Worm (Caenorhabditis elegans) whole organism, L4 larva: ENCODE measurements around the gene F35H8.12.

Experiments
- F10B5.3 ChIP-seq: sonication (generic microtip); optimal IDR thresholded peaks from 2 replicates; lab custom pipeline; 2016; ENCODE audit warnings: mild to moderate bottlenecking, missing genetic modification characterization, missing compliant biosample characterization
- F26F4.8 ChIP-seq: fragments of 200-800 bp; sonication (Bioruptor generic); conservative IDR thresholded peaks from 2 replicates; pipeline ENCODE4 v1.3.6; 2022; ENCODE audit warnings: missing genetic modification characterization, missing compliant biosample characterization
- F44E2.7 ChIP-seq: fragments of 200-800 bp; sonication (Bioruptor generic); IDR thresholded peaks from 2 replicates; pipeline ENCODE4 v2.1.2; 2022; ENCODE audit warnings: missing genetic modification characterization, missing compliant biosample characterization
- F49E8.2 ChIP-seq: sonication (generic microtip); optimal IDR thresholded peaks from 2 replicates; lab custom pipeline; 2016; ENCODE audit warnings: missing compliant biosample characterization, mild to moderate bottlenecking, missing genetic modification characterization, borderline replicate concordance
- R02D3.7 ChIP-seq: fragments of 150-350 bp; sonication (generic microtip); optimal IDR thresholded peaks from 3 replicates; lab custom pipeline; 2014; ENCODE audit warnings: missing biosample characterization, missing genetic modification characterization
- T26A8.4 ChIP-seq: fragments of 200-800 bp; sonication (Bioruptor generic); IDR thresholded peaks from 2 replicates; pipeline ENCODE4 v1.3.6; 2022; ENCODE audit warnings: missing genetic modification characterization, missing compliant biosample characterization
- ZK337.2 ChIP-seq: fragments of 200-800 bp; sonication (Bioruptor generic); IDR thresholded peaks from 2 replicates; pipeline ENCODE4 v1.3.6; 2022; ENCODE audit warnings: missing genetic modification reagents, missing genetic modification characterization, missing compliant biosample characterization
- ZK546.5 ChIP-seq, 2 experiments: sonication (generic microtip); optimal IDR thresholded peaks; 2 replicates each; lab custom pipeline; 2017; ENCODE audit warnings: missing biosample characterization in 2 of 2, missing genetic modification characterization in 2 of 2
- aly-2 ChIP-seq: sonication (generic microtip); optimal IDR thresholded peaks from 2 replicates; lab custom pipeline; 2018; ENCODE audit warnings: missing biosample characterization, missing genetic modification characterization
- attf-4 ChIP-seq: sonication (generic microtip); optimal IDR thresholded peaks from 3 replicates; lab custom pipeline; 2017; ENCODE audit warnings: missing biosample characterization, missing genetic modification characterization
- ceh-62 ChIP-seq: sonication (generic microtip); optimal IDR thresholded peaks from 2 replicates; lab custom pipeline; 2017; ENCODE audit warnings: missing biosample characterization, missing genetic modification characterization
- ctbp-1 ChIP-seq: fragments of 200-800 bp; sonication (Bioruptor generic); IDR thresholded peaks from 2 replicates; pipeline ENCODE4 v1.3.6; 2022; ENCODE audit warnings: missing genetic modification reagents, missing genetic modification characterization, missing compliant biosample characterization
- dmd-8 ChIP-seq: fragments of 200-800 bp; sonication (Bioruptor generic); IDR thresholded peaks from 2 replicates; pipeline ENCODE4 v1.3.6; 2022; ENCODE audit warnings: missing genetic modification characterization, missing compliant biosample characterization
- dmd-9 ChIP-seq: fragments of 200-800 bp; sonication (Bioruptor generic); IDR thresholded peaks from 2 replicates; pipeline ENCODE4 v1.3.6; 2022; ENCODE audit warnings: missing genetic modification reagents, missing genetic modification characterization, missing compliant biosample characterization
- duxl-1 ChIP-seq: sonication (generic microtip); optimal IDR thresholded peaks from 2 replicates; lab custom pipeline; 2016; ENCODE audit warnings: mild to moderate bottlenecking, missing genetic modification characterization, moderate library complexity, missing compliant biosample characterization; ENCODE audit not compliant: poor library complexity
- dve-1 ChIP-seq: sonication (generic microtip); optimal IDR thresholded peaks from 2 replicates; lab custom pipeline; 2017; ENCODE audit warnings: antibody characterized with exemption, mild to moderate bottlenecking, missing genetic modification characterization, missing compliant biosample characterization; ENCODE audit not compliant: insufficient read depth
- egl-27 ChIP-seq: sonication (generic microtip); optimal IDR thresholded peaks from 3 replicates; lab custom pipeline; 2017; ENCODE audit warnings: missing biosample characterization, missing genetic modification reagents, missing genetic modification characterization
- gei-8 ChIP-seq: fragments of 200-800 bp; sonication (Bioruptor generic); optimal IDR thresholded peaks from 2 replicates; lab custom pipeline; 2018; ENCODE audit warnings: mild to moderate bottlenecking, missing genetic modification characterization, missing compliant biosample characterization
- hif-1 ChIP-seq, 2 experiments: sonication (generic microtip); optimal IDR thresholded peaks; 2 replicates each; lab custom pipeline; 2016 to 2017; ENCODE audit warnings: missing compliant biosample characterization in 2 of 2, missing genetic modification characterization in 2 of 2, missing genetic modification reagents in 2 of 2, missing genotype in 2 of 2, mild to moderate bottlenecking in 1 of 2
- lin-29 ChIP-seq: fragments of 200-800 bp; sonication (Bioruptor generic); IDR thresholded peaks from 2 replicates; pipeline ENCODE4 v1.3.6; 2022; ENCODE audit warnings: missing genetic modification reagents, missing genetic modification characterization, missing compliant biosample characterization
- lin-39 ChIP-seq: fragments of 150-350 bp; optimal IDR thresholded peaks from 2 replicates; lab custom pipeline; 2014; ENCODE audit warnings: missing biosample characterization, missing genetic modification reagents, missing genetic modification characterization
- lir-3 ChIP-seq: sonication (generic microtip); optimal IDR thresholded peaks from 2 replicates; lab custom pipeline; 2016; ENCODE audit warnings: mild to moderate bottlenecking, missing genetic modification characterization, missing compliant biosample characterization
- lsy-2 ChIP-seq, 2 experiments: fragments of 150-350 bp in 1 of 2; sonication (generic microtip) in 1 of 2; optimal IDR thresholded peaks; 2 replicates each; lab custom pipeline; 2014 to 2017; ENCODE audit warnings: missing biosample characterization in 2 of 2, missing genetic modification characterization in 2 of 2
- madf-9 ChIP-seq: fragments of 200-800 bp; sonication (Bioruptor generic); conservative IDR thresholded peaks from 2 replicates; pipeline ENCODE4 v1.3.6; 2022; ENCODE audit warnings: missing genetic modification reagents, missing genetic modification characterization, missing compliant biosample characterization
- mep-1 ChIP-seq: fragments of 150-350 bp; sonication (generic microtip); optimal IDR thresholded peaks from 3 replicates; lab custom pipeline; 2014; ENCODE audit warnings: missing biosample characterization, missing genetic modification characterization
- mes-2 ChIP-seq: sonication (generic microtip); optimal IDR thresholded peaks from 2 replicates; lab custom pipeline; 2016; ENCODE audit warnings: missing genotype, mild to moderate bottlenecking, missing genetic modification characterization, missing compliant biosample characterization; ENCODE audit not compliant: poor library complexity, severe bottlenecking
- nhr-41 ChIP-seq: fragments of 200-800 bp; sonication (Bioruptor generic); IDR thresholded peaks from 2 replicates; pipeline ENCODE4 v1.3.6; 2022; ENCODE audit warnings: missing genetic modification reagents, missing genetic modification characterization, missing compliant biosample characterization
- nhr-42 ChIP-seq: fragments of 200-800 bp; sonication (Bioruptor generic); IDR thresholded peaks from 2 replicates; pipeline ENCODE4 v1.3.6; 2022; ENCODE audit warnings: missing genetic modification characterization, missing compliant biosample characterization
- pha-4 ChIP-seq, 2 experiments: fragments of 150-350 bp in 1 of 2; fragments of 200-800 bp in 1 of 2; sonication (Bioruptor generic) in 1 of 2; IDR thresholded peaks in 1 of 2; optimal IDR thresholded peaks in 1 of 2; 2 replicates each; pipeline versions ENCODE4 v1.3.6 to Lab custom; 2014 to 2022; ENCODE audit warnings: missing genetic modification characterization in 2 of 2, missing genetic modification reagents in 2 of 2, missing biosample characterization in 1 of 2, missing compliant biosample characterization in 1 of 2
- php-3 ChIP-seq: fragments of 200-800 bp; sonication (Bioruptor generic); IDR thresholded peaks from 2 replicates; pipeline ENCODE4 v1.3.6; 2022; ENCODE audit warnings: missing genetic modification reagents, missing genetic modification characterization, missing compliant biosample characterization
- snpc-1.2 ChIP-seq: fragments of 200-800 bp; sonication (Bioruptor generic); IDR thresholded peaks from 2 replicates; pipeline ENCODE4 v1.3.6; 2022; ENCODE audit warnings: missing genetic modification reagents, missing genetic modification characterization, missing compliant biosample characterization
- spr-3 ChIP-seq: fragments of 200-800 bp; sonication (Bioruptor generic); optimal IDR thresholded peaks from 2 replicates; lab custom pipeline; 2018; ENCODE audit warnings: mild to moderate bottlenecking, missing genetic modification characterization, missing compliant biosample characterization
- unc-130 ChIP-seq: sonication (generic microtip); optimal IDR thresholded peaks from 2 replicates; lab custom pipeline; 2016; ENCODE audit warnings: missing genetic modification reagents, missing genetic modification characterization, missing compliant biosample characterization
- unc-39 ChIP-seq: sonication (generic microtip); optimal IDR thresholded peaks from 2 replicates; lab custom pipeline; 2017; ENCODE audit warnings: missing biosample characterization, missing genetic modification characterization
- unc-62 ChIP-seq, 3 experiments: fragments of 150-350 bp in 1 of 3; sonication (generic microtip); optimal IDR thresholded peaks in 2 of 3; peaks in 1 of 3; 1 replicate in 1 of 3; 2 replicates in 2 of 3; lab custom pipeline; 2014 to 2017; ENCODE audit warnings: missing biosample characterization in 3 of 3, missing genetic modification characterization in 3 of 3, missing genetic modification reagents in 3 of 3, missing genotype in 1 of 3
- vab-7 ChIP-seq: fragments of 200-800 bp; sonication (Bioruptor generic); IDR thresholded peaks from 2 replicates; pipeline ENCODE4 v1.3.6; 2022; ENCODE audit warnings: missing genetic modification reagents, missing genetic modification characterization, missing compliant biosample characterization
- zfp-2 ChIP-seq: sonication (generic microtip); optimal IDR thresholded peaks from 2 replicates; lab custom pipeline; 2016; ENCODE audit warnings: mild to moderate bottlenecking, missing genetic modification characterization, missing compliant biosample characterization
- zfp-3 ChIP-seq: fragments of 200-800 bp; sonication (Bioruptor generic); conservative IDR thresholded peaks from 2 replicates; pipeline ENCODE4 v1.3.6; 2022; ENCODE audit warnings: missing genetic modification reagents, missing genetic modification characterization, missing compliant biosample characterization

Gene F35H8.12

DNA sequence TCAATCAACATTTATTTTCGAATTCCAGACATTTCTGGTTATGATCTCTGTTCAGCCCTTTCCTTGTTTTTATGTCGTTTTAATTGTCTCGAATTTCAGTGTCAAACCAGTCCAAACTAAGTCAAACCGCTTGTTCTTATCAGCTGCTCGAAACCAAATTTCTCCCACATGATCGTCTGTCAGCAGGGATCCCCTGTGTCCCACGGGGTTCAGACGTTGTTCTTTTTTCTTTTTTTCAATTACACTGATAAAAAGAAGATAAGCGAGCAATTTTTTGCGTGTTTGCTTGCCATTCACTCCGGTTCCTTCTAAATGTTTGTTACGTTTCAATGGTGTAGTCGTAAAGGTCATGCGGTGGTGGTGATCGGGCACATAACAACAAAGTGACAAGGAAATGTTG lies 49.7 kb upstream of the F35H8.12 start (continued):
- TF ChIP-seq lin-39 (no peak), egl-27 (tag; lab: Kevin White, UChicago) (no peak), zfp-2 (tag; lab: Kevin White, UChicago) (no peak), duxl-1 (tag; lab: Kevin White, UChicago) (no peak), F26F4.8 (GFP tag; lab: Robert Waterston, UW) (no peak)

DNA sequence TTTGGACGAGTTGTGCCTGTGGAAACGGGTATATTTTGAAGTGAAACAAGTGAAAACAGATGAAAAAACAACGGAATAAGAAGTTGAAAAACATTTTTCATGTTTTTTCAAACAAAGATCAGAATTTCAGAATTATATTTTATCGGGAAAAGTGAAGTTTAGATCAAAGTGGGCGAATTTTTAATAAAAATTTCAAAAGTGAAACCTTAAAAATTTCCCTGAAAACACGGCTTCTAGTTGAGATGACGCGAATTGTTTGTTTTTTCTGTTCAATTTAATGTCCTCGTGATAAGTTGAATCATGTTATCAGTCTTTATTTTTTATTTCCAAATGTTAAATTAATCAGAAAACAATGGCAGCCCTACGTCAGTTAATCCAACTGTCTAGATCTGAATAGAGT lies 44.5 kb upstream of the F35H8.12 start, which contains the start of gene gcy-3:
Gene gcy-3 (minus strand): TSS at position 101 of the 400 bp plus-strand sequence.
- no peak for TF ChIP-seq dmd-9 (GFP tag; lab: Robert Waterston, UW)
- TF ChIP-seq nhr-41 (GFP tag; lab: Robert Waterston, UW), result no peak
- no peak for TF ChIP-seq mep-1 (tag; lab: Kevin White, UChicago)
- peak in 1 of 2 experiments; percentile 35 for TF ChIP-seq unc-62 (GFP tag; optimal IDR thresholded peaks at IDR 0.05 in 1 of 2; lab: Kevin White, UChicago)
- no peak for TF ChIP-seq unc-62 (tag; optimal IDR thresholded peaks at IDR 0.05; lab: Kevin White, UChicago)
- TF ChIP-seq attf-4 (tag; lab: Kevin White, UChicago), result no peak

DNA sequence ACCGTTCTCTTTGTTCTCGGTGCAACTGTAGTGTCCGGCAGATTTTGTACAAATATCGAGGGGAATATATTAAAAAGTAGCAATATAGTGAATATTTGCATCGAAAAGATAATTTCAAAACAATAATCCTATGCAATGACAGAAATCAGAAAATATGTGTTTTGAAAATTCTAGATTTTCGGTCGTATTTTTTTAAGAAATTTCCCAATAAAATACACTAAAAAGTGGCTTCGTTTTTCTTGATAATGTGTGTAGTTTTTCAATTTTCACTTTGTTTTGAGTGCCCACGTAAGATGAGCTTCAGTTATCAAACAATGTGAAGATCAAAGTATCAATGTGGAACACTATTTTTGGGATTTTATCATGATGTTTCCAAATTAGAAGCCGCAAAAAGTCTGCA lies 34.8 kb upstream of the F35H8.12 start, which contains the start of gene gcy-1:
Gene gcy-1 (minus strand): TSS at position 101 of the 400 bp plus-strand sequence.
- TF ChIP-seq lir-3 (tag; lab: Kevin White, UChicago), result no peak

DNA sequence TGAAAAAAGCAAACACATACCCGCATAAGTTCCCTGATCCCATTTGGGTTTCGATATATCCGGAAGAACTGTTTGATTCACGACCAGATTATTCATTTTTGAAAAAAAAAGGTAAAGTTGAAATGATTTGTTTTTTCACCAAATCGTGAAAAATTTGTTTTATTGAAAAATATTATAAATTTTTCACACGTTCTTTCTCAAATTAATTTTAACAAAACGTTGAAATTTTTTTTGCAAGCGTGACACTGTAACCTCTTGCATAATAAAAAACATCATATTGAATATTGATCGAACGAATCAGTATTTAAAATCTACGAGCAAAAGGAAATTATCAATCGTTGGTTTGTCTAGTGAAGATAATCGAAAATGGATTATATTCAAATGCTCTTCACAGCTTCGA lies 32.9 kb upstream of the F35H8.12 start, which contains the start of the genes sfxn-1.1 and AH6.3:
Gene sfxn-1.1 (minus strand): TSS at position 101 of the 400 bp plus-strand sequence.
Gene AH6.3 (plus strand): TSS at position 275 of the 400 bp plus-strand sequence.
- TF ChIP-seq lsy-2 (tag; optimal IDR thresholded peaks at IDR 0.05; lab: Kevin White, UChicago), result no peak
- TF ChIP-seq snpc-1.2, result no peak
- TF ChIP-seq hif-1 (tag; optimal IDR thresholded peaks at IDR 0.05; lab: Kevin White, UChicago), result no peak
- no peak for TF ChIP-seq dve-1
- TF ChIP-seq php-3 (GFP tag; lab: Robert Waterston, UW), result no peak
- no peak for TF ChIP-seq zfp-3
- no peak for TF ChIP-seq nhr-42 (GFP tag; lab: Robert Waterston, UW)
- no peak for TF ChIP-seq ZK546.5 (tag; optimal IDR thresholded peaks at IDR 0.05; lab: Kevin White, UChicago)
- no peak for TF ChIP-seq F44E2.7 (GFP tag; lab: Robert Waterston, UW)
- no peak for TF ChIP-seq mep-1 (tag; lab: Kevin White, UChicago)
- no peak for TF ChIP-seq egl-27 (tag; lab: Kevin White, UChicago)
- no peak for TF ChIP-seq unc-130 (GFP tag; lab: Kevin White, UChicago)
- TF ChIP-seq T26A8.4 (GFP tag; lab: Robert Waterston, UW), result no peak
- no peak for TF ChIP-seq madf-9 (GFP tag; lab: Robert Waterston, UW)
- no peak for TF ChIP-seq ZK337.2 (GFP tag; lab: Robert Waterston, UW)
- no peak for TF ChIP-seq lin-29
- TF ChIP-seq R02D3.7 (tag; lab: Kevin White, UChicago), result no peak
- TF ChIP-seq gei-8 (GFP tag; lab: Kevin White, UChicago), result no peak
- TF ChIP-seq vab-7 (GFP tag; lab: Robert Waterston, UW), result no peak

DNA sequence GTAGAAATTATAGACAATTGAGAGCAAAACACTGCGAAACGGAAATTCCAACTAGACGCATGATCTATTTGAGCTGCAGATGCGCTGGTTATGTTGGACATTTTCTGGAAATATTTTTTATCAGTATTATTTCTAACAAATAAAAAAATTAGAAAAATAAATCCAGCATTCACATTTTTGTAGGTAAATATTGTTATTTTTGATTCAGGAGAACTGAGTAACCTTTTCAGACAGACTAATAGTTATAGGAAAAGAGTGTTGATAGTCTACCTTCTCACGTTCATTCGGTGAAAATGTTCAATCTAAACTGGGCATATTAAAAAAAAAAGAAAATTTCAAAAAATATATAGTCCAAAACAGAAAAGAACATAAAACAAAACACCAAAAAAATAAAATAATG lies 30.1 kb upstream of the F35H8.12 start, which contains the start of gene sra-1:
Gene sra-1 (minus strand): TSS at position 101 of the 400 bp plus-strand sequence.
- TF ChIP-seq pha-4 (GFP tag; IDR thresholded peaks at IDR 0.05; lab: Robert Waterston, UW), result no peak
- TF ChIP-seq pha-4 (tag; optimal IDR thresholded peaks at IDR 0.05; lab: Kevin White, UChicago), result no peak
- no peak for TF ChIP-seq snpc-1.2
- TF ChIP-seq hif-1 (tag; optimal IDR thresholded peaks at IDR 0.05; lab: Kevin White, UChicago), result no peak
- no peak for TF ChIP-seq zfp-2 (tag; lab: Kevin White, UChicago)
- TF ChIP-seq dmd-8 (GFP tag; lab: Robert Waterston, UW), result no peak
- no peak for TF ChIP-seq mes-2 (tag; lab: Kevin White, UChicago)
- no peak for TF ChIP-seq spr-3
- no peak for TF ChIP-seq ceh-62
- no peak for TF ChIP-seq F49E8.2 (tag; lab: Kevin White, UChicago)
- no peak for TF ChIP-seq F10B5.3 (tag; lab: Kevin White, UChicago)
- no peak for TF ChIP-seq aly-2
- TF ChIP-seq ctbp-1, result no peak
- no peak for TF ChIP-seq nhr-42 (GFP tag; lab: Robert Waterston, UW)
- TF ChIP-seq unc-39 (tag; lab: Kevin White, UChicago), result no peak
- TF ChIP-seq gei-8 (GFP tag; lab: Kevin White, UChicago), result no peak
- TF ChIP-seq, all 104 proteins: peak for 0
